Fruit fly (Drosophila melanogaster) whole organism, embryonic: Measurements from ENCODE around the gene CG44362.

Source experiments
- Ada2b ChIP-seq: fragments of 200-800 bp; sonication (Bioruptor generic); IDR thresholded peaks from 2 replicates; pipeline ENCODE4 v1.3.6; 2022; ENCODE audit warnings: missing biosample characterization, missing genetic modification characterization
- BtbVII ChIP-seq: fragments of 200-800 bp; sonication (Bioruptor generic); optimal IDR thresholded peaks from 3 replicates; lab custom pipeline; 2017; ENCODE audit warnings: missing biosample characterization, mild to moderate bottlenecking, missing genetic modification characterization
- CG10209 ChIP-seq: fragments of 200-800 bp; sonication (Bioruptor generic); optimal IDR thresholded peaks from 3 replicates; lab custom pipeline; 2017; ENCODE audit warnings: missing biosample characterization, mild to moderate bottlenecking, missing genetic modification characterization, missing genetic modification reagents
- CG1024 ChIP-seq: fragments of 200-800 bp; sonication (Bioruptor generic); IDR thresholded peaks from 2 replicates; pipeline ENCODE4 v1.3.6; 2022; ENCODE audit warnings: missing biosample characterization, missing genetic modification characterization
- CG11247 ChIP-seq: fragments of 200-800 bp; sonication (Bioruptor generic); IDR thresholded peaks from 2 replicates; pipeline ENCODE4 v1.3.6; 2022; ENCODE audit warnings: missing biosample characterization, missing genetic modification characterization
- CG11504 ChIP-seq: fragments of 200-800 bp; sonication (Bioruptor generic); optimal IDR thresholded peaks from 3 replicates; lab custom pipeline; 2019; ENCODE audit warnings: missing biosample characterization, mild to moderate bottlenecking, missing genetic modification characterization, moderate library complexity
- CG12155 ChIP-seq: fragments of 200-800 bp; sonication (Bioruptor generic); optimal IDR thresholded peaks from 3 replicates; lab custom pipeline; 2016; ENCODE audit warnings: missing biosample characterization, missing genetic modification characterization
- CG13775 ChIP-seq: fragments of 200-800 bp; sonication (Bioruptor generic); optimal IDR thresholded peaks from 3 replicates; lab custom pipeline; 2017; ENCODE audit warnings: missing biosample characterization, mild to moderate bottlenecking, missing genetic modification characterization
- CG14441 ChIP-seq: fragments of 200-800 bp; sonication (Bioruptor generic); IDR thresholded peaks from 2 replicates; pipeline ENCODE4 v1.3.6; 2022; ENCODE audit warnings: missing biosample characterization, missing genetic modification characterization
- CG1602 ChIP-seq: fragments of 200-800 bp; sonication (Bioruptor generic); optimal IDR thresholded peaks from 3 replicates; lab custom pipeline; 2016; ENCODE audit warnings: missing biosample characterization, missing genetic modification characterization
- CG16863 ChIP-seq: fragments of 200-800 bp; sonication (Bioruptor generic); optimal IDR thresholded peaks from 3 replicates; lab custom pipeline; 2016; ENCODE audit warnings: missing biosample characterization, missing genetic modification characterization
- CG17328 ChIP-seq: fragments of 200-800 bp; sonication (Bioruptor generic); IDR thresholded peaks from 2 replicates; pipeline ENCODE4 v1.3.6; 2022; ENCODE audit warnings: missing biosample characterization, missing genetic modification characterization
- CG17568 ChIP-seq: fragments of 200-800 bp; sonication (Bioruptor generic); optimal IDR thresholded peaks from 2 replicates; lab custom pipeline; 2018; ENCODE audit warnings: missing biosample characterization, mild to moderate bottlenecking, missing genetic modification characterization, moderate library complexity
- CG18764 ChIP-seq: fragments of 200-800 bp; sonication (Bioruptor generic); optimal IDR thresholded peaks from 3 replicates; lab custom pipeline; 2016; ENCODE audit warnings: missing biosample characterization, missing genetic modification characterization
- CG31441 ChIP-seq: fragments of 200-800 bp; sonication (Bioruptor generic); IDR thresholded peaks from 2 replicates; pipeline ENCODE4 v1.3.6; 2022; ENCODE audit warnings: missing biosample characterization, missing genetic modification characterization
- CG5180 ChIP-seq: fragments of 200-800 bp; sonication (Bioruptor generic); optimal IDR thresholded peaks from 3 replicates; lab custom pipeline; 2017; ENCODE audit warnings: missing biosample characterization, missing genetic modification characterization, mild to moderate bottlenecking, moderate library complexity, missing genetic modification reagents
- CG5245 ChIP-seq: fragments of 200-800 bp; sonication (Bioruptor generic); optimal IDR thresholded peaks from 3 replicates; lab custom pipeline; 2016; ENCODE audit warnings: missing biosample characterization, missing genetic modification characterization
- CG5953 ChIP-seq: fragments of 200-800 bp; sonication (Bioruptor generic); IDR thresholded peaks from 2 replicates; pipeline ENCODE4 v1.3.6; 2022; ENCODE audit warnings: missing biosample characterization, missing genetic modification characterization
- CG6272 ChIP-seq: fragments of 200-800 bp; sonication (Bioruptor generic); IDR thresholded peaks from 2 replicates; pipeline ENCODE4 v1.3.6; 2022; ENCODE audit warnings: missing biosample characterization, missing genetic modification characterization
- CG6683 ChIP-seq: fragments of 200-800 bp; sonication (Bioruptor generic); optimal IDR thresholded peaks from 2 replicates; lab custom pipeline; 2017; ENCODE audit warnings: missing biosample characterization, mild to moderate bottlenecking, missing genetic modification characterization, missing genetic modification reagents
- CG7987 ChIP-seq: fragments of 200-800 bp; sonication (Bioruptor generic); optimal IDR thresholded peaks from 2 replicates; lab custom pipeline; 2018; ENCODE audit warnings: missing biosample characterization, mild to moderate bottlenecking, missing genetic modification characterization, moderate library complexity
- CG8290 ChIP-seq, 3 experiments: fragments of 200-800 bp; sonication (Bioruptor generic); optimal IDR thresholded peaks; 2 replicates each; lab custom pipeline; 2016 to 2019; ENCODE audit warnings: missing biosample characterization in 3 of 3, missing genetic modification characterization in 3 of 3, mild to moderate bottlenecking in 2 of 3, moderate library complexity in 1 of 3
- CG9932 ChIP-seq: fragments of 200-800 bp; sonication (Bioruptor generic); IDR thresholded peaks from 2 replicates; pipeline ENCODE4 v1.3.6; 2022; ENCODE audit warnings: missing biosample characterization, missing genetic modification characterization
- Eip74EF ChIP-seq, 2 experiments: fragments of 200-800 bp in 1 of 2; fragments of >200 bp in 1 of 2; sonication (Bioruptor generic) in 1 of 2; optimal IDR thresholded peaks; 2 replicates each; lab custom pipeline; 2017 to 2019; ENCODE audit warnings: missing biosample characterization in 2 of 2, missing genetic modification characterization in 2 of 2, mild to moderate bottlenecking in 1 of 2, moderate library complexity in 1 of 2
- Hr3 ChIP-seq: fragments of 200-800 bp; sonication (Bioruptor generic); optimal IDR thresholded peaks from 3 replicates; lab custom pipeline; 2016; ENCODE audit warnings: missing biosample characterization, missing genetic modification characterization
- Hr51 ChIP-seq, 2 experiments: fragments of 200-800 bp; sonication (Bioruptor generic); optimal IDR thresholded peaks; 2 replicates in 1 of 2; 3 replicates in 1 of 2; lab custom pipeline; 2016 to 2018; ENCODE audit warnings: missing biosample characterization in 2 of 2, missing genetic modification characterization in 2 of 2, mild to moderate bottlenecking in 1 of 2, moderate library complexity in 1 of 2
- Hr78 ChIP-seq, 2 experiments: fragments of 200-800 bp in 1 of 2; fragments of >200 bp in 1 of 2; sonication (Bioruptor generic) in 1 of 2; optimal IDR thresholded peaks; 2 replicates each; lab custom pipeline; 2017 to 2019; ENCODE audit warnings: missing biosample characterization in 2 of 2, missing genetic modification characterization in 2 of 2, mild to moderate bottlenecking in 1 of 2, moderate library complexity in 1 of 2
- Lim3 ChIP-seq: fragments of 200-800 bp; sonication (Bioruptor generic); IDR thresholded peaks from 2 replicates; pipeline ENCODE4 v1.3.6; 2022; ENCODE audit warnings: missing biosample characterization, missing genetic modification characterization
- MBD-R2 ChIP-seq: fragments of 200-800 bp; sonication (Bioruptor generic); IDR thresholded peaks from 2 replicates; pipeline ENCODE4 v1.3.6; 2022; ENCODE audit warnings: missing biosample characterization, missing genetic modification characterization
- Optix ChIP-seq: fragments of 200-800 bp; sonication (Bioruptor generic); IDR thresholded peaks from 3 replicates; pipeline ENCODE4 v1.3.6; 2022; ENCODE audit warnings: missing biosample characterization, missing genetic modification characterization
- Stat92E ChIP-seq, 3 experiments: fragments of >200 bp in 2 of 3; fragments of 200-800 bp in 1 of 3; sonication (Bioruptor generic) in 1 of 3; optimal IDR thresholded peaks; 2 replicates each; lab custom pipeline; 2017 to 2019; ENCODE audit warnings: missing biosample characterization in 3 of 3, missing genetic modification characterization in 3 of 3, mild to moderate bottlenecking in 1 of 3, moderate library complexity in 1 of 3
- Taf1 ChIP-seq: fragments of 200-800 bp; sonication (Bioruptor generic); IDR thresholded peaks from 2 replicates; pipeline ENCODE4 v1.3.6; 2022; ENCODE audit warnings: missing biosample characterization, missing genetic modification characterization
- Xbp1 ChIP-seq: fragments of 200-800 bp; sonication (Bioruptor generic); optimal IDR thresholded peaks from 3 replicates; lab custom pipeline; 2016; ENCODE audit warnings: missing biosample characterization, mild to moderate bottlenecking, missing genetic modification characterization
- bigmax ChIP-seq: fragments of 200-800 bp; sonication (Bioruptor generic); optimal IDR thresholded peaks from 2 replicates; lab custom pipeline; 2018; ENCODE audit warnings: missing biosample characterization, mild to moderate bottlenecking, missing genetic modification characterization
- cwo ChIP-seq: fragments of 200-800 bp; sonication (Bioruptor generic); optimal IDR thresholded peaks from 3 replicates; lab custom pipeline; 2017; ENCODE audit warnings: missing biosample characterization, missing genetic modification characterization, mild to moderate bottlenecking, moderate library complexity, missing genetic modification reagents
- eyg ChIP-seq: fragments of 200-800 bp; sonication (Bioruptor generic); optimal IDR thresholded peaks from 3 replicates; lab custom pipeline; 2016; ENCODE audit warnings: missing biosample characterization, missing genetic modification characterization
- ftz-f1 ChIP-seq: fragments of 200-800 bp; sonication (Bioruptor generic); optimal IDR thresholded peaks from 2 replicates; lab custom pipeline; 2016; ENCODE audit warnings: missing biosample characterization, missing genetic modification characterization
- gcm ChIP-seq: fragments of 200-800 bp; sonication (Bioruptor generic); optimal IDR thresholded peaks from 2 replicates; lab custom pipeline; 2019; ENCODE audit warnings: missing biosample characterization, mild to moderate bottlenecking, missing genetic modification characterization, moderate library complexity
- kah ChIP-seq: fragments of 200-800 bp; sonication (Bioruptor generic); optimal IDR thresholded peaks from 2 replicates; lab custom pipeline; 2018; ENCODE audit warnings: missing biosample characterization, mild to moderate bottlenecking, missing genetic modification characterization
- lab ChIP-seq: fragments of 200-800 bp; sonication (Bioruptor generic); optimal IDR thresholded peaks from 3 replicates; lab custom pipeline; 2017; ENCODE audit warnings: missing biosample characterization, missing genetic modification characterization, mild to moderate bottlenecking, moderate library complexity, missing genetic modification reagents
- pros ChIP-seq: fragments of 200-800 bp; sonication (Bioruptor generic); optimal IDR thresholded peaks from 3 replicates; lab custom pipeline; 2019; ENCODE audit warnings: missing biosample characterization, mild to moderate bottlenecking, missing genetic modification characterization, moderate library complexity
- rib ChIP-seq: fragments of 200-800 bp; sonication (Bioruptor generic); IDR thresholded peaks from 2 replicates; pipeline ENCODE4 v1.3.6; 2022; ENCODE audit warnings: missing biosample characterization, missing genetic modification characterization
- ro ChIP-seq: fragments of 200-800 bp; sonication (Bioruptor generic); IDR thresholded peaks from 2 replicates; pipeline ENCODE4 v1.3.6; 2022; ENCODE audit warnings: missing biosample characterization, missing genetic modification characterization
- sob ChIP-seq: fragments of 200-800 bp; sonication (Bioruptor generic); IDR thresholded peaks from 2 replicates; pipeline ENCODE4 v1.3.6; 2022; ENCODE audit warnings: missing biosample characterization, missing genetic modification characterization
- toy ChIP-seq: fragments of 200-800 bp; sonication (Bioruptor generic); IDR thresholded peaks from 2 replicates; pipeline ENCODE4 v1.3.6; 2022; ENCODE audit warnings: missing biosample characterization, missing genetic modification characterization
- usp ChIP-seq: fragments of >200 bp; optimal IDR thresholded peaks from 2 replicates; lab custom pipeline; 2017; ENCODE audit warnings: missing biosample characterization, missing genetic modification characterization
- z ChIP-seq: fragments of 200-800 bp; sonication (Bioruptor generic); IDR thresholded peaks from 3 replicates; pipeline ENCODE4 v1.3.6; 2022; ENCODE audit warnings: missing biosample characterization, missing genetic modification characterization

Gene CG44362

DNA sequence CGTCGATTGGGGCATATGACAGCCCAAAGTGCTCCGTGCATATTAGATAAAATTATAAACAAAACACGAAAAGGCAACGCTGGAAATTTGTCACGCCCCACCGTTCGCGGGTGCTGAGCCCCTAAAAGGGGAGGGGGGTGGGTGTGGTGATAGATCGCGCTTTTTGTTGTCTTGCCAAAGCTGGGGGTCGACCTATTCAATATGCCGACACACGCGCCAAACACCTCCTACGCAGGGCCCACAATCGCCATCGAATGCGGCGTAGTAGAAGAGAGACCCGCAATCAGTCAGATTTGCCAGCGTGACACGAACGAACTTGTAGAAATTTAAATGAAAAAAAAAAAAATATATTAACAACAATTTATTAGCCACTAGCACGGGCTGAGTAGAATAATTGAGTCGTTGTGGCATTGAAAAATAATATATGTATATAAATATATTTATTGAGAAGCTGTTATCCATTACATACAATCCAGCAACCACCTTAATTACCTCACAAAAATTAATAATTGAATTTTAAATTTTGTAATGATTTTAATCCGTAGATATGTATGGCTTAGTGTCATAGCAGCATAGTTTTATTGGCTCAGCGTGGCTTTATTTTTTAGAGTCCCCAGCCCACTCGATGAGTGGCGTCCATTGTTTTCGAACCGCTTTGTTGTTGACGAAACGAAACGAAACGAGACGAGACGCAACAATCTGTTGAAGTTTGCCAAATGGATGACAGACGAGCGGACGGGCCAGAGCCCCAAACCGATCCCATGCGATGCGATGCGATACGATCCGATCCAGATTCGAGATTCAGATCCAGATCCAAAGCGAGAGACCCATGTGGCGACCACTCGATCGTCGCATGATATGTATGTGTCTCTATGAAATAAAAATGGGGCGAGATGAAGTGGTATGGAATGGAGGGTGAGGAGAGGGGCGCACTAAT, 48.1 kb upstream of the CG44362 start (continued):
- TF ChIP-seq Ada2b: peak; percentile 74
- TF ChIP-seq CG14441: peak; percentile 91
- TF ChIP-seq bigmax (GFP tag; lab: Kevin White, UChicago): no peak
- TF ChIP-seq CG6683 (GFP tag; lab: Kevin White, UChicago): peak; percentile 77
- peak; percentile 16 for TF ChIP-seq CG8290 (GFP tag; optimal IDR thresholded peaks at IDR 0.05; lab: Kevin White, UChicago)
- peak in 1 of 2 experiments; percentile 82 for TF ChIP-seq CG8290 (tag; optimal IDR thresholded peaks at IDR 0.05; lab: Kevin White, UChicago)
- TF ChIP-seq CG31441 (GFP tag; lab: Robert Waterston, UW): peak; percentile 83
- TF ChIP-seq Eip74EF (GFP tag; optimal IDR thresholded peaks at IDR 0.05; lab: Kevin White, UChicago): peak in 1 of 2 experiments; percentile 85
- peak; percentile 81 for TF ChIP-seq CG5180 (GFP tag; lab: Kevin White, UChicago)
- TF ChIP-seq CG16863: no peak
- TF ChIP-seq lab: peak; percentile 90
- no peak for TF ChIP-seq Stat92E (GFP tag; optimal IDR thresholded peaks at IDR 0.05; lab: Kevin White, UChicago)
- TF ChIP-seq usp (GFP tag; lab: Kevin White, UChicago): no peak
- TF ChIP-seq pros (GFP tag; lab: Kevin White, UChicago): no peak
- peak; percentile 82 for TF ChIP-seq CG5953 (GFP tag; lab: Robert Waterston, UW)
- TF ChIP-seq CG7987 (GFP tag; lab: Kevin White, UChicago): peak; percentile 98
- TF ChIP-seq CG11504 (tag; lab: Kevin White, UChicago): peak; percentile 93
- TF ChIP-seq ftz-f1 (GFP tag; lab: Kevin White, UChicago): no peak
- TF ChIP-seq Xbp1 (GFP tag; lab: Kevin White, UChicago): peak; percentile 67
- peak; percentile 71 for TF ChIP-seq Taf1
- peak; percentile 84 for TF ChIP-seq CG13775 (GFP tag; lab: Kevin White, UChicago)
- TF ChIP-seq eyg (GFP tag; lab: Kevin White, UChicago): no peak
- peak; percentile 76 for TF ChIP-seq MBD-R2 (GFP tag; lab: Robert Waterston, UW)
- TF ChIP-seq Hr51 (GFP tag; optimal IDR thresholded peaks at IDR 0.05; lab: Kevin White, UChicago): peak in 1 of 2 experiments; percentile 97
- TF ChIP-seq z (GFP tag; lab: Robert Waterston, UW): no peak
- peak; percentile 61 for TF ChIP-seq CG1602 (GFP tag; lab: Kevin White, UChicago)
- TF ChIP-seq CG1024: peak; percentile 61
- peak; percentile 39 for TF ChIP-seq CG18764
- TF ChIP-seq kah (GFP tag; lab: Kevin White, UChicago): peak; percentile 68
- TF ChIP-seq sob: peak; percentile 89
- peak; percentile 88 for TF ChIP-seq cwo (GFP tag; lab: Kevin White, UChicago)
- peak; percentile 93 for TF ChIP-seq CG9932 (GFP tag; lab: Robert Waterston, UW)
- peak; percentile 93 for TF ChIP-seq CG10209 (GFP tag; lab: Kevin White, UChicago)
- peak; percentile 62; the same call in 1 of the 2 replicates for TF ChIP-seq ro (GFP tag; lab: Robert Waterston, UW)
- peak; percentile 90 for TF ChIP-seq BtbVII (GFP tag; lab: Kevin White, UChicago)
- peak; percentile 83 for TF ChIP-seq Hr3 (GFP tag; lab: Kevin White, UChicago)
- peak; percentile 78 for TF ChIP-seq Lim3 (GFP tag; lab: Robert Waterston, UW)
- TF ChIP-seq CG17568: peak; percentile 82
- TF ChIP-seq CG6272 (GFP tag; lab: Robert Waterston, UW): peak; percentile 64
- peak; percentile 82 for TF ChIP-seq CG11247 (GFP tag; lab: Robert Waterston, UW)
- TF ChIP-seq Optix (GFP tag; lab: Robert Waterston, UW): peak; percentile 44; the same call in 1 of the 3 replicates
- peak; percentile 85 for TF ChIP-seq gcm (GFP tag; lab: Kevin White, UChicago)
- TF ChIP-seq Hr78 (GFP tag; optimal IDR thresholded peaks at IDR 0.05; lab: Kevin White, UChicago): peak in 1 of 2 experiments; percentile 64
- TF ChIP-seq CG5245: no peak
- TF ChIP-seq rib (GFP tag; lab: Robert Waterston, UW): peak; percentile 82
- TF ChIP-seq CG17328 (GFP tag; lab: Robert Waterston, UW): peak; percentile 88
- 0 out of 2 replicates have a peak, but pooled peaks have one; percentile 42 for TF ChIP-seq toy (GFP tag; lab: Robert Waterston, UW)
- TF ChIP-seq CG12155 (GFP tag; lab: Kevin White, UChicago): peak; percentile 61
